Fruit fly (Drosophila melanogaster) Kc167 (cell line): ENCODE data around the gene smid.

Experiments
- Sin3A ChIP-seq: fragments of >200 bp; optimal IDR thresholded peaks from 2 replicates; lab custom pipeline; 2018; ENCODE audit warnings: missing external identifiers
- h ChIP-seq: fragments of >200 bp; optimal IDR thresholded peaks from 3 replicates; lab custom pipeline; 2018; ENCODE audit warnings: missing external identifiers
- insv ChIP-seq: fragments of >200 bp; optimal IDR thresholded peaks from 3 replicates; lab custom pipeline; 2018; ENCODE audit warnings: missing external identifiers
- psq ChIP-seq: fragments of >200 bp; optimal IDR thresholded peaks from 2 replicates; lab custom pipeline; 2017; ENCODE audit warnings: missing external identifiers

DNA sequence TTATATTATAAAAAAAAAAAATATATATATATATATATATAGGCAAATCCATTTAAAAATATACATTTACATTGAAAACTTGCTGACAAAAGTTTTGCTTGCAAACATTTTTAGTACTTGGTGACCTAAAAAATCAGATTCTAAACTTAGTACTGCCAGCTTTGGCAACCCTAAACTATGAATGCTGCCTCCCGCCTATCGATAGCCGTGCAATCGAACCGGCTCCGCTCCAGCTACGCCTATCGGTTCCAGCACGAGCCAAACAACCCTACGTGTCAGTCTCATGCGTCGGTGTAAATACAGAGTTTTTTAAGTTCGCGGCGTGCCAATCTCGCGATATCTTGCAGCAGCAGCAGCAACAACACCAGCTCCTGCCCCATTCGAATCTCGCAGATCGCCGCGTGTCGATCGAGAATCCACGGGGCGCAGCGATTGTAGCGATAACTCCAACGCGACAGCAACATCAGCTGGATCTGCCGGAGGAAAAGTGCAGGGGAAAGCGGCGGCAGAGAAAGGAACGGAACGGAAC lies 21.0 kb upstream of the smid start, which contains the start of gene Sec63:
- TF ChIP-seq Sin3A (lab: Kevin White, UChicago) = no peak
- TF ChIP-seq h (lab: Kevin White, UChicago) = no peak
- TF ChIP-seq insv (lab: Kevin White, UChicago) = no peak
- TF ChIP-seq psq (lab: Kevin White, UChicago) = no peak
